Worm (Caenorhabditis elegans) whole organism, midembryonic: Measurements from ENCODE around the gene F02C12.2.

Experiments
- T22C8.4 ChIP-seq: fragments of 200-800 bp; sonication (Bioruptor generic); IDR thresholded peaks from 2 replicates; pipeline ENCODE4 v1.3.6; 2022; ENCODE audit warnings: missing genetic modification characterization, missing compliant biosample characterization
- cog-1 ChIP-seq: sonication (generic microtip); optimal IDR thresholded peaks from 2 replicates; lab custom pipeline; 2016; ENCODE audit warnings: missing genetic modification characterization, missing compliant biosample characterization
- flt-1 ChIP-seq: fragments of 200-800 bp; sonication (Bioruptor generic); IDR thresholded peaks from 2 replicates; pipeline ENCODE4 v1.3.6; 2022; ENCODE audit warnings: missing genetic modification characterization, missing compliant biosample characterization
- klf-2 ChIP-seq: fragments of 200-800 bp; sonication (Bioruptor generic); conservative IDR thresholded peaks from 2 replicates; pipeline ENCODE4 v1.3.6; 2022; ENCODE audit warnings: missing genetic modification reagents, missing genetic modification characterization, missing compliant biosample characterization
- med-1 ChIP-seq: sonication (generic microtip); optimal IDR thresholded peaks from 2 replicates; lab custom pipeline; 2017; ENCODE audit warnings: missing genetic modification characterization, mild to moderate bottlenecking, missing compliant biosample characterization, antibody characterized with exemption, missing genetic modification reagents; ENCODE audit not compliant: insufficient read depth
- ref-1 ChIP-seq: fragments of 200-800 bp; sonication (Bioruptor generic); conservative IDR thresholded peaks from 2 replicates; pipeline ENCODE4 v1.3.6; 2022; ENCODE audit warnings: missing genetic modification reagents, missing genetic modification characterization, missing compliant biosample characterization
- tab-1 ChIP-seq: fragments of 200-800 bp; sonication (Bioruptor generic); IDR thresholded peaks from 2 replicates; pipeline ENCODE4 v1.3.6; 2022; ENCODE audit warnings: missing genetic modification characterization, missing compliant biosample characterization
- ztf-23 ChIP-seq: fragments of 200-800 bp; sonication (Bioruptor generic); IDR thresholded peaks from 2 replicates; pipeline ENCODE4 v1.3.6; 2022; ENCODE audit warnings: missing genetic modification reagents, missing genetic modification characterization, missing compliant biosample characterization
- ztf-29 ChIP-seq: fragments of 200-800 bp; sonication (Bioruptor generic); IDR thresholded peaks from 2 replicates; pipeline ENCODE4 v1.3.6; 2022; ENCODE audit warnings: missing genetic modification reagents, missing genetic modification characterization, missing compliant biosample characterization

The F02C12.2 gene

DNA sequence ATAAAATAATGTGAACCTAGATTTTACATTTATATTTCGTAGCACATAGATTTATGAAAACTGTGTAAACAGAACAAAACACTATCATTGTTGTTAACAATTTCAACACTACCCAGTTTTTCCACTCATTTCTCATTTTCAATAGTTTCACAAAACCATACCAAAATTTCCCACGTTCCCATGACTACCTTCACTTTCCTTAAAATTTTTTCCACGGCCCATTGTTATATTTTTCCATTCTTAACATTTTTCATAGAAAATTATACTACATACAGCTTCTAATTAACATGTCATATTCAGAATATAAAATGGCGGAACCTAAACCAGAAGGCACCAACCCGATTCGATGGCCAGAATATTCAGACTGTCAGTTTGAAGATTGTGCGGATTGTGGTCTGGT, 2.7 kb upstream of the F02C12.2 start, which contains the start of gene F02C12.1:
TSS of gene F02C12.1 (plus strand) at position 301 of the 400 bp plus-strand sequence.
- TF ChIP-seq T22C8.4 (GFP tag; lab: Robert Waterston, UW), result no peak
- no peak for TF ChIP-seq med-1
- no peak for TF ChIP-seq ztf-29 (GFP tag; lab: Robert Waterston, UW)
- no peak for TF ChIP-seq ztf-23
- TF ChIP-seq cog-1 (tag; lab: Kevin White, UChicago), result no peak
- no peak for TF ChIP-seq ref-1 (GFP tag; lab: Robert Waterston, UW)
- TF ChIP-seq flt-1, result no peak
- no peak for TF ChIP-seq klf-2
- TF ChIP-seq tab-1 (GFP tag; lab: Robert Waterston, UW), result no peak

DNA sequence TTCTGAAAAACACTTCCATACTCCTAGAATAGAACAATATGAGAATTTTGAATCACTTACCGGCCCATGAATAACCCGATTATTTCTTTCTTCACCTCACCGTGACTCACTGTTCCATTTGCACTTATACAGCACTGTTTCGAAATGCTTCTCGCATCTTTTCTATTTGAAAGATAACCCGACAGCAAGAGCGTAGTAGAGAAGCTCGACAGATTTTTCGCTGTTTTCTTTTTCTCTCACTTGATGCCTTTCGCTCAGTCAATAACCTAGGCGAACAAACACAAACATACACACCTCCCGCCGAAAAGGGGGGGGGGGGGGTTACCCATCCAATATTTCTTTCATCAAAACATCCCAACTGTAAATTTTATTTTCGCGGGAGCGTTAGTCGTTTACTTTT, 2.2 kb upstream of the F02C12.2 start:
- TF ChIP-seq ztf-29 (GFP tag; lab: Robert Waterston, UW) (no peak), ztf-23 (no peak), T22C8.4 (GFP tag; lab: Robert Waterston, UW) (no peak), cog-1 (tag; lab: Kevin White, UChicago) (no peak), med-1 (no peak), tab-1 (GFP tag; lab: Robert Waterston, UW) (no peak), ref-1 (GFP tag; lab: Robert Waterston, UW) (no peak), flt-1 (no peak), klf-2 (no peak)

DNA sequence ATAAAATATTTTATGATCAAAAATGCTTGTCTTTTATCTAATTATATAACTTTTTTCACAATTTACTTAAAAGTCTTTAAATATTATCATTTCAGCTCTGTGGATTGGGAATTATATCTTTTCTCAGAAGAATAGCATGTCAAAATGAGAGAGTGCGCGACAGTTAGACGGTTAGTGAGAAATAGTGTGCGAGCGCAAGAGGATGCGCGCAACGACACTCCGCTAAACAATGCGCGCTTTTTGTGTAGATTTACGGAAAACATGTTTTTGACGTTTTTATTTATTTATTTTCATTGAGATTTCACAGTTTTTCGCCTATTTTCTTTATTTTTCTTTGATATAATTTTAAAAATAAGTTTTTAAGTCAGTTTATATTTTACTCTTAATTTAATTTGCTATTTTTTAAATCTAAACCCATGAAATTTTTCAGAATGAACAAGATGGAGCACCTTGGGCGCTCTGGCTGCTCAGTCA, 2.5 kb downstream of the F02C12.2 start, which contains the start of gene F02C12.3:
TSS of gene F02C12.3 (plus strand) at position 424 of the 474 bp plus-strand sequence.
- TF ChIP-seq ref-1 (GFP tag; lab: Robert Waterston, UW) (no peak), med-1 (no peak), T22C8.4 (GFP tag; lab: Robert Waterston, UW) (no peak), ztf-29 (GFP tag; lab: Robert Waterston, UW) (no peak), cog-1 (tag; lab: Kevin White, UChicago) (peak; percentile 44)

DNA sequence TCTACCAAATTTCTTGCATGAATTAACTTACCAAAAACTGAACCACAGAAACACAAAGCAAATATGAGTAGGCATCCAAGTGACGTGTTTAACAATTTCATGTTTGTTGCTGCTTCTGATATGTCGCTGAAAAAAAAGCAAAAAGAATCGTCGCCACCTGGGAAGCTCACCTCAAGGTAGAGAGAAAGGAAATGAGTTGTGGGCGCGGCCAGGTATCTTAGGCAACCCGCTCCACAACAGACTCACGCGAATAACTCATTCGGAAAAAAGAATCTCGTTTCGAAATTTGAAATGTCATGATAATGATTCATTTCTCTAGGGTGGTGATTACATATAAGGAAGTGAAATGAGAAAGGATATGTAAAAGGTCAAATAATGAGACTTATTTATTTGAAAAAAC, 4.2 kb downstream of the F02C12.2 start, which contains the start of gene irld-2:
TSS of gene irld-2 (minus strand) at position 101 of the 400 bp plus-strand sequence.
- TF ChIP-seq flt-1 (no peak), ztf-29 (GFP tag; lab: Robert Waterston, UW) (no peak), T22C8.4 (GFP tag; lab: Robert Waterston, UW) (no peak), ztf-23 (no peak), tab-1 (GFP tag; lab: Robert Waterston, UW) (no peak), ref-1 (GFP tag; lab: Robert Waterston, UW) (no peak), klf-2 (no peak), cog-1 (tag; lab: Kevin White, UChicago) (no peak), med-1 (no peak)

DNA sequence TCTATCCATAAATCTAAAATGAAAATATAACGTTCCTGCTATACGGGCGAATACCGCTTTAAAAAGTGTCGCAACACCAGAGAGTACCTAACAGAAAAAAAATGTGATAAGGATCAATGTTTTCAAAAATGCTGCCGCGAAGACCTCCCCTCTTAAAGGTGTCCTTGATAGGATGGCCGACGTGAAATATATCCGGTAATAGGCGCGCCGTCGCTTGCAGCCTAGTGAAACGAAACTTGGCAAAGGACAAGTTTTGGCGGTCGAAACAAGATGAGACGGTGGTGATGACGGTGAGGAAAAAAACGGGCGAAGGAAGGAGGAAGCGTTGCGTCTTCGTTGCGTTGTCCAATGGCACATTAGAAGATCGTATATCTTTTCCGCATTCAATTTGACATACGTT, 10.3 kb downstream of the F02C12.2 start:
- TF ChIP-seq ref-1 (GFP tag; lab: Robert Waterston, UW), result no peak
- TF ChIP-seq cog-1 (tag; lab: Kevin White, UChicago), result no peak
- TF ChIP-seq med-1, result no peak
- no peak for TF ChIP-seq klf-2
- TF ChIP-seq tab-1 (GFP tag; lab: Robert Waterston, UW), result no peak
- no peak for TF ChIP-seq flt-1
- no peak for TF ChIP-seq ztf-29 (GFP tag; lab: Robert Waterston, UW)
- no peak for TF ChIP-seq ztf-23
- no peak for TF ChIP-seq T22C8.4 (GFP tag; lab: Robert Waterston, UW)

DNA sequence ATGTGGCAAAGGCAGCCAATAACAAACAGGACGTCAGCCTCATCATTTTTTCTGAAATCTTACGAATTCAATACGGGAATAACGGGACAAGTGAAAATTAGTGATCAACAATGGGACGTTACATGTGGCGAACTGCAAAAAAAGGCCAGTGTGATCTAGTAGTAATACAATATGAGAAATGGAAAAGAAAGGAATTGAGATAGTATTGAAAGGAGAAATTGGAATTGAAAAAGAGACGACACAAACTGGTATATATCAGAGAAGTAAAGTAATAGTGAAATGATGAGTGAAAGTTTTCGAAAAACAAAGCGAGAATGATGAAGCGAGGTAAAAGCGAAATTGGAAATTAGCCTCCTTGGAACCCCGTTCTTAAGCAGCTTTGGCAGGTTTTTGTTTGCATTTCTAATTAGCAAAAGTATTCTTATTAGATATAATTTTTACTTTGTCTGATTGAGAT, 11.6 kb downstream of the F02C12.2 start, which contains the start of gene C49F8.3:
TSS of gene C49F8.3 (minus strand) at position 51 of the 457 bp plus-strand sequence.
- TF ChIP-seq cog-1 (tag; lab: Kevin White, UChicago) (no peak), T22C8.4 (GFP tag; lab: Robert Waterston, UW) (no peak)

DNA sequence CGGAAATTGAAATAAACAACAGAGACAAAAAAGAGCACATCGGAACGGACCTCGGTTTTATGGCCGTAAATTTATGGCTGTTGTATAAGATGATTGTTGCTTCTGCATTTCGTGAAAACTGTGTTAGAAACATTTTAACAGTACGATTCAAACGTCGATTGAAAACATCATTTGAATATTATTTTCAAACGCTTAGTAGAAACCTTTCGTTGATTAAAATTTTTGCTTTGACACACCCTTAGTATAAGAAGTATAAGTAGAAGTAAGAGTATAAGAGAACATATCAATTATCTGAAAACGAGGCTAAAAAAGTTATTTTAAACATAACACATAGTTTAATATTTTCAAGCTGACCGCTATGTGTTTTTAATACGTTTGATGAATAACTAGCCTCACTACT, 14.4 kb downstream of the F02C12.2 start:
- TF ChIP-seq T22C8.4 (GFP tag; lab: Robert Waterston, UW) (no peak), tab-1 (GFP tag; lab: Robert Waterston, UW) (no peak)

DNA sequence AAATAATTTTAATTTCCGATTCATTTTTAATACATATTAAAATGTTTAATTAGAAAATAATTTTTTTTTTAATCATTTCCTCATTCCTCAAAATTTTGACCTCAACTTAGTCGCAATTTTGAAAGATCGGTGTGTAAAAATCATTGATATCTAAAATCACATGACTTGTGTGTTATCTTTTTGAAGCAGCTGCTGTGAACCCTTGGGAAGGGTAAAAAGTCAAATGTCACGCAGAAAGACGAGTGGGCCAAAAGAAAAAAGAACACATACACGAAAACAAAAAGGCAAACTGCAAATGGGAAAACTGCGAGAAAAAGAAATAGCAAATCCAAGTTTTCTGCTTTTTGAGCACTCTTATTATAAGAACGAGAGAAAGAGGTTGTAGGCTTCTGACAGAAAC, 15.8 kb downstream of the F02C12.2 start:
- no peak for TF ChIP-seq ref-1 (GFP tag; lab: Robert Waterston, UW)
- no peak for TF ChIP-seq tab-1 (GFP tag; lab: Robert Waterston, UW)
- TF ChIP-seq med-1, result no peak
- TF ChIP-seq ztf-23, result no peak
- no peak for TF ChIP-seq flt-1
- TF ChIP-seq klf-2, result no peak

DNA sequence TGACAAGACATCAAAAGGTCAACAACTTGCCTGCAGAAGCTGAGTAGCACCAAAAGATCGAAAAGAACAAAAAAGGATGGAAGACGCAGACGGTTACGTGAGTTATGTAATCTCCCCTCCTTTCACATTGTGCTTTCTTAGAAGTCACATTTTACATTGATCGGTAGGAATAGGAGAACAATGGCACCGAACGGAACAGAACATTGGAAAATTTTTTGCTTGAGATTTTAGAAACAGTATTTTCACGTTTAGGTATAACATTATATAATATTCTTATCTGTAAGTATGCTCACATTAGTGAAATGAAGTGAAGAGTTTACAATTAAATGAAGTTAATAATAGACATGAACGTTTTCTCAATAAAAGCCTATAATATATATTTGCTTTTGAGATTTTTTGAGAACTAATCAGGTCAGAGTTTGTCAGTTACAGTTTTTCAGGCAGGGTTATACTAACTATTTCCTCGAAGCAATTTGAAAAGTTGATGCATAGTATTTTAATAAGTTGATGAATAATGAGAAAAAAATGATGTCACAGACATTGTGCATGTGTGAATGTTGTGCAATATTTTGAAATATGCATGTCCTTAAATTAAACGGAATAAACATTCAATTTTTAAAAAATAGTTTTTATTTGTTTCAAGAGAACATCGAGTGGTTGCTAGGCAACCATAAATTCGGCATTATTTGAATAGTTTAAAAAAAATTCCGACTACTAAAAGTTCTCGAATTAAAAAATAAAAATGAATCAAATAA, 18.0 kb downstream of the F02C12.2 start:
- TF ChIP-seq ztf-23 (no peak), flt-1 (no peak), ztf-29 (GFP tag; lab: Robert Waterston, UW) (no peak), cog-1 (tag; lab: Kevin White, UChicago) (no peak), tab-1 (GFP tag; lab: Robert Waterston, UW) (no peak), T22C8.4 (GFP tag; lab: Robert Waterston, UW) (no peak), klf-2 (no peak), ref-1 (GFP tag; lab: Robert Waterston, UW) (no peak), med-1 (no peak)

DNA sequence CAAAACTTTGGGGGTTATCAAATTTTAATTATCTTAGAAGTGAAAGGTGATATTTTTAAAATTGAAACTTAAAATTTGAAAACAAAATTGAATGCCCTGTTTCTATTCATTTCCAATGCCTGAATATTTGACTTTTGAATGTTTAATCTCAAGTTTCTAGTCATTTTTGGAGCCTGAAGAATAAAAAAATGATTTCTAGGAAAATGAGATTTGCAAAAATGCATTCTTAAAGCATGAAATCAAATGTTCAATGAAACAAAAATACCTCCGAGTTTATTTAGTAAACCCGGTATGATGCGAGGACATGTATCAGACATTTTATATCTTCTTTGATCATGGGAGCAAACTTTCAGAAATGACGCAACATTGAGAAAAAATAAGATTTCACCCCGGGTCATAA, 20.0 kb downstream of the F02C12.2 start:
- TF ChIP-seq med-1 (no peak), ref-1 (GFP tag; lab: Robert Waterston, UW) (no peak), flt-1 (no peak)

DNA sequence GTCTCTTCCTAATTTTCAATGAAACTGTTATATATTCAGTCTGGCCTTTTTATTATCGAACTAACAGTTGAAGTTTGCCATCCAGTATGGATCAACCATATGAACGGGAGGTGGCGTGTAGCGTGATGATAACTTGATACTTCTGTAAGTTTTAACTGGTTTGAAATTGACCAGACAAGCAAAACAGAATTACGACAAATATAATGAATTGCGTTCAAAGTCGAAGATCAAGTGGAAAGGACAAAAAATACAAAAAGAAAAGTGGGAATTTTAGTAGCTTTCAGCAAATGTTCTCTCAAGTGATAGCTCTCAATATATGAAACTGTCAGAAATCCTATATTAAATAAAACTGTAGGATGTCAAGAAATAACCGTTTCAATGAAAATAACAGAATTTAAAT, 22.3 kb downstream of the F02C12.2 start, which contains the start of the genes C49F8.14 and gem-1:
TSS of gene C49F8.14 (minus strand) at position 99 of the 400 bp plus-strand sequence.
TSS of gene gem-1 (minus strand) at position 142 of the 400 bp plus-strand sequence.
- TF ChIP-seq klf-2 (no peak), ztf-29 (GFP tag; lab: Robert Waterston, UW) (no peak), ref-1 (GFP tag; lab: Robert Waterston, UW) (no peak), tab-1 (GFP tag; lab: Robert Waterston, UW) (no peak), flt-1 (no peak), ztf-23 (no peak), med-1 (no peak), cog-1 (tag; lab: Kevin White, UChicago) (no peak), T22C8.4 (GFP tag; lab: Robert Waterston, UW) (no peak)
